Worm (Caenorhabditis elegans): ENCODE measurements around the gene hsp-90.

Gene hsp-90

DNA sequence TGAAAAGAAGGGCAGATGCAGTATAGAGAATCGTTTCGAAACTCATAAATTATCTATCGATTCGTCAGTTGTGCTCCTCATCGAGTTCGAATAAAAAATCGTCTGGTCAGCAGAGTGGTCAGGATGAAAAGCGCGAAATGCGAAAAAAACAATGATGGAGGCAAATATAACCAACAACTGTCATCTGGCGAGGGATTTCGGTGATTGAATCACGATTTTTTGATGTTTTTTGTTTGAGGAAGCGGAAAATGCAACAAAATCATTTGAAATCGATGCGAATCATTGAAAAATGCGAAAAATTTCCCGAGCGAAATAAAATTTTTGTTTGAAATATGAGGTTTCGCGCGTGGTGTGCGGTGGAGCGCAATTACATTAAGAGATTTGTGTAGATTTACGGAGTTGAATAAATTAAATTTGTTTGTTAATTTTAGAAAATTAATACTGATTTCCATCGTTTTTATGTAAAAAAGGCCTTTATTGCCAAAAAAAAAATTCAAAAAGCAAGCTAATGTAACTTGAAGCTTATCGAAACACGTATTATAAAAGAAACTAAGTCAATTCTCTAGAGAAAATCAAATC is 49.6 kb downstream of the hsp-90 start, which contains the start of gene unc-61 (continued):
- TF ChIP-seq jun-1 (tag; optimal IDR thresholded peaks at IDR 0.05): no peak
- TF ChIP-seq ceh-82 (tag; optimal IDR thresholded peaks at IDR 0.05): peak in 1 of 3 experiments; percentile 49
- peak; percentile 5 for TF ChIP-seq blmp-1 (tag; optimal IDR thresholded peaks at IDR 0.05)
- no peak for TF ChIP-seq irx-1 (tag; optimal IDR thresholded peaks at IDR 0.05)
- no peak for TF ChIP-seq lir-3 (tag; optimal IDR thresholded peaks at IDR 0.05; ENCODE audit: poor library complexity)
- TF ChIP-seq lin-39 (tag; optimal IDR thresholded peaks at IDR 0.05): no peak
- no peak for TF ChIP-seq hpl-2 (GFP tag; optimal IDR thresholded peaks at IDR 0.05)
- TF ChIP-seq snpc-4 (tag; optimal IDR thresholded peaks at IDR 0.05): no peak
- TF ChIP-seq efl-1 (optimal IDR thresholded peaks at IDR 0.05): peak; percentile 91 to 96
- peak; percentile 89 to 99 for TF ChIP-seq efl-1 (GFP tag; optimal IDR thresholded peaks at IDR 0.05 in 1 of 2)
- peak; percentile 83 to 91 (median 87) for TF ChIP-seq dpl-1 (GFP tag; optimal IDR thresholded peaks at IDR 0.05)
- TF ChIP-seq unc-98 (GFP tag; IDR thresholded peaks at IDR 0.05): no peak
- peak; percentile 46 for TF ChIP-seq lin-14 (GFP tag; optimal IDR thresholded peaks at IDR 0.05)
- no peak for TF ChIP-seq ztf-4 (tag; optimal IDR thresholded peaks at IDR 0.05)
- TF ChIP-seq ama-1 (optimal IDR thresholded peaks at IDR 0.05): no peak
- peak; percentile 24; the same call in 1 of the 2 replicates for TF ChIP-seq nhr-19 (GFP tag; conservative IDR thresholded peaks at IDR 0.05)
- peak; percentile 38 for TF ChIP-seq snu-23 (GFP tag; optimal IDR thresholded peaks at IDR 0.05)
- 0 out of 2 replicates have a peak, but pooled peaks have one; percentile 7 for TF ChIP-seq isw-1 (GFP tag; IDR thresholded peaks at IDR 0.05)
- no peak for TF ChIP-seq nhr-47 (tag; optimal IDR thresholded peaks at IDR 0.05)
- TF ChIP-seq pag-3 (tag; optimal IDR thresholded peaks at IDR 0.05; ENCODE audit: borderline replicate concordance, insufficient read depth): no peak
- no peak for TF ChIP-seq nhr-12 (tag; optimal IDR thresholded peaks at IDR 0.05)
- no peak for TF ChIP-seq nhr-237 (tag; optimal IDR thresholded peaks at IDR 0.05)
- TF ChIP-seq unc-86 (tag; optimal IDR thresholded peaks at IDR 0.05): no peak
- peak; percentile 26 for TF ChIP-seq C16A3.4 (tag; optimal IDR thresholded peaks at IDR 0.05)
- TF ChIP-seq tlp-1 (tag; optimal IDR thresholded peaks at IDR 0.05): no peak
- no peak for TF ChIP-seq fkh-8 (tag; optimal IDR thresholded peaks at IDR 0.05)
- no peak for TF ChIP-seq fkh-4 (tag; optimal IDR thresholded peaks at IDR 0.05; ENCODE audit: borderline replicate concordance)

ce11 chrV:14736851-14737250 is 52.1 kb downstream of the hsp-90 start, which contains the start of gene Y50E8A.5:
Gene Y50E8A.5 (minus strand): TSS chrV:14736951.
- no peak for TF ChIP-seq fos-1 (tag; optimal IDR thresholded peaks at IDR 0.05)
- no peak for TF ChIP-seq nhr-28 (tag; optimal IDR thresholded peaks at IDR 0.05)
- no peak for TF ChIP-seq lin-14 (GFP tag; optimal IDR thresholded peaks at IDR 0.05)
- TF ChIP-seq irx-1 (tag; optimal IDR thresholded peaks at IDR 0.05): no peak
- TF ChIP-seq lsy-2 (tag; optimal IDR thresholded peaks at IDR 0.05): no peak
- TF ChIP-seq ets-5 (GFP tag; IDR thresholded peaks at IDR 0.05): no peak
- no peak for TF ChIP-seq nhr-19 (GFP tag; conservative IDR thresholded peaks at IDR 0.05)
- no peak for TF ChIP-seq grh-1 (GFP tag; IDR thresholded peaks at IDR 0.05)
- no peak for TF ChIP-seq rnt-1 (tag; optimal IDR thresholded peaks at IDR 0.05)
- no peak for TF ChIP-seq C04F5.9 (tag; optimal IDR thresholded peaks at IDR 0.05)
- TF ChIP-seq tbx-2 (tag; optimal IDR thresholded peaks at IDR 0.05): no peak
- TF ChIP-seq egl-27 (tag; optimal IDR thresholded peaks at IDR 0.05): no peak
- no peak for TF ChIP-seq tlp-1 (tag; optimal IDR thresholded peaks at IDR 0.05)
- TF ChIP-seq nhr-20 (tag; optimal IDR thresholded peaks at IDR 0.05): no peak
